Worm (Caenorhabditis elegans) whole organism, L2 larva: ENCODE measurements around the gene soap-1.

Experiments used
- C34F6.9 ChIP-seq: fragments of 150-350 bp; optimal IDR thresholded peaks from 2 replicates; lab custom pipeline; 2014; ENCODE audit warnings: missing biosample characterization, missing genetic modification characterization
- Y55F3AM.14 ChIP-seq: fragments of 200-800 bp; sonication (Bioruptor generic); optimal IDR thresholded peaks from 2 replicates; lab custom pipeline; 2018; ENCODE audit warnings: mild to moderate bottlenecking, missing genetic modification characterization, missing compliant biosample characterization
- ZK546.5 ChIP-seq: sonication (generic microtip); optimal IDR thresholded peaks from 2 replicates; lab custom pipeline; 2017; ENCODE audit warnings: missing biosample characterization, missing genetic modification characterization
- aly-2 ChIP-seq: fragments of 150-350 bp; optimal IDR thresholded peaks from 2 replicates; lab custom pipeline; 2014; ENCODE audit warnings: missing biosample characterization, missing genetic modification characterization
- ama-1 ChIP-seq: fragments of 150-350 bp; optimal IDR thresholded peaks from 2 replicates; lab custom pipeline; 2018; ENCODE audit warnings: inconsistent platforms
- ceh-16 ChIP-seq: fragments of 150-350 bp; optimal IDR thresholded peaks from 2 replicates; lab custom pipeline; 2014; ENCODE audit warnings: missing biosample characterization, missing genetic modification characterization
- crh-2 ChIP-seq: sonication (generic microtip); optimal IDR thresholded peaks from 2 replicates; lab custom pipeline; 2017; ENCODE audit warnings: missing biosample characterization, missing genetic modification characterization
- egl-27 ChIP-seq: sonication (generic microtip); optimal IDR thresholded peaks from 3 replicates; lab custom pipeline; 2017; ENCODE audit warnings: missing biosample characterization, missing genetic modification reagents, missing genetic modification characterization
- elt-1 ChIP-seq: fragments of 150-350 bp; optimal IDR thresholded peaks from 2 replicates; lab custom pipeline; 2014; ENCODE audit warnings: missing biosample characterization, missing genetic modification characterization
- gmeb-1 ChIP-seq: fragments of 150-350 bp; optimal IDR thresholded peaks from 2 replicates; lab custom pipeline; 2014; ENCODE audit warnings: missing biosample characterization, missing genetic modification characterization
- lin-11 ChIP-seq: fragments of 150-350 bp; sonication (generic microtip); optimal IDR thresholded peaks from 2 replicates; lab custom pipeline; 2014; ENCODE audit warnings: missing biosample characterization, missing genetic modification characterization, inconsistent platforms, mixed read lengths
- lin-39 ChIP-seq: fragments of 150-350 bp; optimal IDR thresholded peaks from 2 replicates; lab custom pipeline; 2014; ENCODE audit warnings: missing biosample characterization, missing genetic modification reagents, missing genetic modification characterization
- lsy-2 ChIP-seq, 2 experiments: fragments of 150-350 bp in 1 of 2; sonication (generic microtip) in 1 of 2; optimal IDR thresholded peaks; 2 replicates each; lab custom pipeline; 2014 to 2017; ENCODE audit warnings: missing biosample characterization in 2 of 2, missing genetic modification characterization in 2 of 2
- mab-5 ChIP-seq: fragments of 150-350 bp; optimal IDR thresholded peaks from 2 replicates; lab custom pipeline; 2014; ENCODE audit warnings: missing biosample characterization, missing genetic modification characterization
- mbf-1 ChIP-seq: sonication (generic microtip); optimal IDR thresholded peaks from 2 replicates; lab custom pipeline; 2017; ENCODE audit warnings: missing biosample characterization, missing genetic modification characterization
- mdl-1 ChIP-seq, 2 experiments: fragments of 150-350 bp in 1 of 2; sonication (generic microtip) in 1 of 2; optimal IDR thresholded peaks; 2 replicates each; lab custom pipeline; 2017; ENCODE audit warnings: missing biosample characterization in 2 of 2, missing genetic modification characterization in 2 of 2
- nhr-10 ChIP-seq: sonication (generic microtip); optimal IDR thresholded peaks from 2 replicates; lab custom pipeline; 2017; ENCODE audit warnings: missing biosample characterization, missing genetic modification characterization
- nhr-11 ChIP-seq: fragments of 150-350 bp; optimal IDR thresholded peaks from 2 replicates; lab custom pipeline; 2014; ENCODE audit warnings: missing biosample characterization, missing genetic modification characterization
- nhr-129 ChIP-seq: fragments of 150-350 bp; optimal IDR thresholded peaks from 2 replicates; lab custom pipeline; 2014; ENCODE audit warnings: missing biosample characterization, missing genetic modification characterization
- nhr-21 ChIP-seq: fragments of 150-350 bp; optimal IDR thresholded peaks from 2 replicates; lab custom pipeline; 2014; ENCODE audit warnings: missing biosample characterization, missing genetic modification characterization
- nhr-23 ChIP-seq: fragments of 150-350 bp; optimal IDR thresholded peaks from 2 replicates; lab custom pipeline; 2014; ENCODE audit warnings: missing biosample characterization, missing genetic modification reagents, missing genetic modification characterization
- nhr-237 ChIP-seq: fragments of 150-350 bp; optimal IDR thresholded peaks from 2 replicates; lab custom pipeline; 2014; ENCODE audit warnings: missing biosample characterization, missing genetic modification characterization
- nhr-25 ChIP-seq: fragments of 150-350 bp; sonication (generic microtip); optimal IDR thresholded peaks from 3 replicates; lab custom pipeline; 2014; ENCODE audit warnings: missing biosample characterization, missing genetic modification characterization
- nhr-6 ChIP-seq: fragments of 150-350 bp; optimal IDR thresholded peaks from 2 replicates; lab custom pipeline; 2014; ENCODE audit warnings: missing biosample characterization, missing genetic modification characterization
- peb-1 ChIP-seq: fragments of 150-350 bp; optimal IDR thresholded peaks from 2 replicates; lab custom pipeline; 2014; ENCODE audit warnings: missing biosample characterization, missing genetic modification characterization
- skn-1 ChIP-seq: sonication (generic microtip); optimal IDR thresholded peaks from 2 replicates; lab custom pipeline; 2017; ENCODE audit warnings: missing biosample characterization, missing genetic modification characterization
- sma-3 ChIP-seq: sonication (generic microtip); optimal IDR thresholded peaks from 2 replicates; lab custom pipeline; 2016; ENCODE audit warnings: missing genetic modification reagents, missing genetic modification characterization, missing compliant biosample characterization
- sma-9 ChIP-seq, 2 experiments: fragments of 150-350 bp in 1 of 2; sonication (generic microtip) in 1 of 2; optimal IDR thresholded peaks; 2 replicates each; lab custom pipeline; 2014 to 2016; ENCODE audit warnings: missing genetic modification characterization in 2 of 2, mild to moderate bottlenecking in 1 of 2, missing biosample characterization in 1 of 2, missing compliant biosample characterization in 1 of 2, missing genetic modification reagents in 1 of 2, moderate library complexity in 1 of 2
- snpc-4 ChIP-seq: fragments of 150-350 bp; optimal IDR thresholded peaks from 2 replicates; lab custom pipeline; 2014; ENCODE audit warnings: missing biosample characterization, missing genetic modification characterization
- unc-39 ChIP-seq: fragments of 150-350 bp; optimal IDR thresholded peaks from 2 replicates; lab custom pipeline; 2014; ENCODE audit warnings: missing biosample characterization, missing genetic modification characterization
- unc-55 ChIP-seq: fragments of 150-350 bp; sonication (generic microtip); optimal IDR thresholded peaks from 3 replicates; lab custom pipeline; 2014; ENCODE audit warnings: missing biosample characterization, missing genetic modification reagents, missing genetic modification characterization
- ztf-11 ChIP-seq: sonication (generic microtip); optimal IDR thresholded peaks from 2 replicates; lab custom pipeline; 2017; ENCODE audit warnings: missing biosample characterization, missing genetic modification characterization
- ztf-4 ChIP-seq: fragments of 150-350 bp; optimal IDR thresholded peaks from 2 replicates; lab custom pipeline; 2014; ENCODE audit warnings: missing biosample characterization, missing genetic modification characterization

Gene soap-1

ce11 chrV:7230847-7231246, 16.1 kb upstream of the soap-1 start, which contains the start of the genes gei-6 and krr-1 (continued):
- TF ChIP-seq lsy-2 (tag; optimal IDR thresholded peaks at IDR 0.05; lab: Kevin White, UChicago) (peak in 1 of 2 experiments; percentile 54), elt-1 (tag; lab: Kevin White, UChicago) (no peak)

DNA sequence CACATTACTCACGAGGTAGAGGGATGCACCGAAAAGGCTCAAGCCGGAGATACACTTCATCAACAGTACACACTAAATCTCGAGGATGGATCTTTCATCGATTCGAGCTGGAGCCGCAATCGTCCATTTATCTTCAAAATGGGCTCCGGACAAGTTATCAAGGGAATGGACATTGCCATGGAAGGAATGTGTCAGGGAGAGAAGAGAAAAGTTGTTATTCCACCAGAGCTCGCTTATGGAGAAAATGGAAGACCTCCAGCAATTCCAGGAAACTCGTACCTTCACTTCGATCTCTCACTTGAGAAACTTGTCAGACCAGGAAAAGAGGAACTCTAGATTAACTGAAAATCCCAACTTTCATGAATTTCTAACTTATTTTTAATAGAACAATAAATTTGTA, 11.2 kb upstream of the soap-1 start:
- TF ChIP-seq mab-5 (tag; lab: Kevin White, UChicago): no peak
- TF ChIP-seq lin-11: no peak

ce11 chrV:7224947-7225346, 10.2 kb upstream of the soap-1 start, which contains the start of gene fkb-3:
Gene fkb-3 (plus strand): TSS chrV:7225223.
- no peak for TF ChIP-seq ceh-16 (tag; lab: Kevin White, UChicago)
- TF ChIP-seq mbf-1 (tag; lab: Kevin White, UChicago): no peak
- TF ChIP-seq crh-2 (tag; lab: Kevin White, UChicago): peak; percentile 14
- no peak for TF ChIP-seq lsy-2 (tag; optimal IDR thresholded peaks at IDR 0.05; lab: Kevin White, UChicago)
- no peak for TF ChIP-seq C34F6.9 (tag; lab: Kevin White, UChicago)
- TF ChIP-seq ztf-4 (tag; lab: Kevin White, UChicago): no peak
- TF ChIP-seq nhr-21 (tag; lab: Kevin White, UChicago): peak; percentile 24
- TF ChIP-seq lin-39: no peak
- TF ChIP-seq sma-9 (GFP tag; optimal IDR thresholded peaks at IDR 0.05; lab: Kevin White, UChicago): no peak
- no peak for TF ChIP-seq sma-9 (tag; optimal IDR thresholded peaks at IDR 0.05; lab: Kevin White, UChicago)
- no peak for TF ChIP-seq egl-27 (tag; lab: Kevin White, UChicago)
- no peak for TF ChIP-seq nhr-23 (tag; lab: Kevin White, UChicago)

DNA sequence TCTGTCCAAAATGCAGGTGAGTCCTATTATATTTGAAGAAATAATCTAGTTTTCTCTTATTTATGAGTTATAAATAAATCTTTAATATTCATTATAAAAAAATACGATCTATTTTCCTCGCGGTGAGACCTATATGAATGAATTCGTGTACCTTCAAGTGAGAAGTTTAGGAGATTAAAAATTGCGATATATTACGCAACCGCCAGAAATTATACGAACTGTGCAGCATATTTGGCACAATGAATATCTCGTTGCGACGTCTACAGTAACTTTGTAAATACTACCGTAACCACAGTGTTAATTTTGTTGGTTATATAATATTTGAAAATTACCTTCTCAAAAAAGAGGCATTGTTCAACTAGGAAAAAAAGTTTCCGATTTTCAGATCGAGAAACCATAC, 9.7 kb upstream of the soap-1 start:
- TF ChIP-seq ztf-4 (tag; lab: Kevin White, UChicago) (no peak), snpc-4 (tag; lab: Kevin White, UChicago) (no peak), gmeb-1 (tag; lab: Kevin White, UChicago) (no peak), lin-39 (no peak), elt-1 (tag; lab: Kevin White, UChicago) (no peak), peb-1 (no peak), ztf-11 (no peak), unc-55 (GFP tag; lab: Kevin White, UChicago) (no peak), lin-11 (no peak), unc-39 (no peak), nhr-10 (tag; lab: Kevin White, UChicago) (no peak)

- TF ChIP-seq nhr-237 (tag; lab: Kevin White, UChicago) (no peak), lin-11 (no peak), ama-1 (lab: Kevin White, UChicago) (no peak), ztf-11 (no peak), mbf-1 (tag; lab: Kevin White, UChicago) (no peak), Y55F3AM.14 (no peak), sma-3 (GFP tag; lab: Kevin White, UChicago) (no peak), mab-5 (tag; lab: Kevin White, UChicago) (peak; percentile 48), aly-2 (tag; lab: Kevin White, UChicago) (no peak), skn-1 (tag; lab: Kevin White, UChicago) (no peak), peb-1 (no peak), nhr-129 (tag; lab: Kevin White, UChicago) (peak; percentile 2), mdl-1 (tag; optimal IDR thresholded peaks at IDR 0.05; lab: Kevin White, UChicago) (no peak), unc-55 (GFP tag; lab: Kevin White, UChicago) (peak; percentile 16), nhr-25 (tag; lab: Kevin White, UChicago) (no peak), nhr-11 (tag; lab: Kevin White, UChicago) (no peak), nhr-10 (tag; lab: Kevin White, UChicago) (no peak), ZK546.5 (no peak), C34F6.9 (tag; lab: Kevin White, UChicago) (peak; percentile 45)
Observed at ce11 chrV:7223941-7224340, 9.2 kb upstream of the soap-1 start, which contains the start of gene C13F10.1. Gene C13F10.1 (plus strand): TSS chrV:7224078.

DNA sequence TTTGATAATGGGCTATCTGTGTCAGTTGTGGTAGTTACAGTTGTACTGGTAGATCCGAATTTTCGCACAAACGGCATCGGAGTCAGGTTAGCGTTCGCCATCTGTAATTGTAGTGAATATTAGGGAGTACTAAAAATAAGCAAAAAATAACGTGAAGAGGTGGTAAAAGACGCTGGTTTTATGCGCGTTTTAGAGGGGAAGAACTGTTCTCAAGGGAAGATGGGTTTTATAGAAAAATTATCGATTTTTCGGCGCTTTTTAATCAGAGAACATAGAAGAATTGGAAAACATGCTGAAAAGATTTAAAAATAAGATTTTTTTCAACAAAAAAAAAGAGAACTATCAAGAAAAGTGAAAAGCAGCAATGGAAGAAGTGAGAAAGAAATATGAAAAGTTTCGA, 8.4 kb upstream of the soap-1 start, which contains the start of gene C13F10.7:
Gene C13F10.7 (minus strand): TSS at position 101 of the 400 bp plus-strand sequence.
- no peak for TF ChIP-seq nhr-23 (tag; lab: Kevin White, UChicago)
- no peak for TF ChIP-seq ztf-11
- TF ChIP-seq nhr-21 (tag; lab: Kevin White, UChicago): no peak
- TF ChIP-seq ama-1 (lab: Kevin White, UChicago): no peak
- TF ChIP-seq ztf-4 (tag; lab: Kevin White, UChicago): no peak
- no peak for TF ChIP-seq snpc-4 (tag; lab: Kevin White, UChicago)
- TF ChIP-seq nhr-6 (tag; lab: Kevin White, UChicago): no peak
- no peak for TF ChIP-seq skn-1 (tag; lab: Kevin White, UChicago)
- no peak for TF ChIP-seq elt-1 (tag; lab: Kevin White, UChicago)
- TF ChIP-seq egl-27 (tag; lab: Kevin White, UChicago): no peak
- no peak for TF ChIP-seq nhr-129 (tag; lab: Kevin White, UChicago)
- no peak for TF ChIP-seq aly-2 (tag; lab: Kevin White, UChicago)
